Worm (Caenorhabditis elegans) whole organism, midembryonic: ENCODE data around the gene nape-1.

Experiments
- flt-1 ChIP-seq: fragments of 200-800 bp; sonication (Bioruptor generic); IDR thresholded peaks from 2 replicates; pipeline ENCODE4 v1.3.6; 2022; ENCODE audit warnings: missing genetic modification characterization, missing compliant biosample characterization
- ref-1 ChIP-seq: fragments of 200-800 bp; sonication (Bioruptor generic); conservative IDR thresholded peaks from 2 replicates; pipeline ENCODE4 v1.3.6; 2022; ENCODE audit warnings: missing genetic modification reagents, missing genetic modification characterization, missing compliant biosample characterization
- ztf-29 ChIP-seq: fragments of 200-800 bp; sonication (Bioruptor generic); IDR thresholded peaks from 2 replicates; pipeline ENCODE4 v1.3.6; 2022; ENCODE audit warnings: missing genetic modification reagents, missing genetic modification characterization, missing compliant biosample characterization

- TF ChIP-seq ref-1 (GFP tag; lab: Robert Waterston, UW) (no peak), flt-1 (GFP tag; lab: Robert Waterston, UW) (no peak), ztf-29 (GFP tag; lab: Robert Waterston, UW) (no peak)
These were observed 29.9 kb downstream of the nape-1 start for ce11 chrIV:3710737-3711136.
